Worm (Caenorhabditis elegans) whole organism, midembryonic: ENCODE data around the gene nhr-99.

Source experiments
- flt-1 ChIP-seq: fragments of 200-800 bp; sonication (Bioruptor generic); IDR thresholded peaks from 2 replicates; pipeline ENCODE4 v1.3.6; 2022; ENCODE audit warnings: missing genetic modification characterization, missing compliant biosample characterization
- ztf-23 ChIP-seq: fragments of 200-800 bp; sonication (Bioruptor generic); IDR thresholded peaks from 2 replicates; pipeline ENCODE4 v1.3.6; 2022; ENCODE audit warnings: missing genetic modification reagents, missing genetic modification characterization, missing compliant biosample characterization

ce11 chrV:500535-500934 lies 26.0 kb downstream of the nhr-99 start:
- no peak for TF ChIP-seq flt-1 (GFP tag; lab: Robert Waterston, UW)
- no peak for TF ChIP-seq ztf-23
